Worm (Caenorhabditis elegans) whole organism, L1 larva: ENCODE measurements around the gene F43C11.2.

ENCODE experiments used
- C04F5.9 ChIP-seq: sonication (generic microtip); optimal IDR thresholded peaks from 2 replicates; lab custom pipeline; 2016; ENCODE audit warnings: missing genetic modification characterization, missing compliant biosample characterization
- C16A3.4 ChIP-seq: fragments of 150-350 bp; optimal IDR thresholded peaks from 2 replicates; lab custom pipeline; 2014; ENCODE audit warnings: missing biosample characterization, missing genetic modification characterization
- aly-2 ChIP-seq: fragments of 150-350 bp; optimal IDR thresholded peaks from 2 replicates; lab custom pipeline; 2014; ENCODE audit warnings: missing biosample characterization, missing genetic modification characterization
- blmp-1 ChIP-seq: fragments of 150-350 bp; optimal IDR thresholded peaks from 2 replicates; lab custom pipeline; 2014; ENCODE audit warnings: missing biosample characterization, missing genetic modification characterization
- ceh-8 ChIP-seq: fragments of 200-800 bp; sonication (Bioruptor generic); optimal IDR thresholded peaks from 2 replicates; lab custom pipeline; 2018; ENCODE audit warnings: mild to moderate bottlenecking, missing genetic modification characterization, moderate library complexity, missing compliant biosample characterization
- ceh-90 ChIP-seq: sonication (generic microtip); optimal IDR thresholded peaks from 2 replicates; lab custom pipeline; 2016; ENCODE audit warnings: missing genetic modification characterization, missing compliant biosample characterization
- efl-1 ChIP-seq, 4 experiments: fragments of 150-350 bp; optimal IDR thresholded peaks in 3 of 4; peaks in 1 of 4; 1 replicate in 1 of 4; 2 replicates in 3 of 4; lab custom pipeline; 2014; ENCODE audit warnings: missing biosample characterization in 2 of 4, missing genetic modification characterization in 2 of 4, missing genetic modification reagents in 2 of 4
- egl-13 ChIP-seq: sonication (generic microtip); optimal IDR thresholded peaks from 2 replicates; lab custom pipeline; 2016; ENCODE audit warnings: missing genotype, missing genetic modification reagents, missing genetic modification characterization, missing compliant biosample characterization
- egl-27 ChIP-seq, 2 experiments: fragments of 150-350 bp in 1 of 2; sonication (generic microtip); optimal IDR thresholded peaks; 3 replicates each; lab custom pipeline; 2017 to 2018; ENCODE audit warnings: missing biosample characterization in 2 of 2, missing genetic modification characterization in 2 of 2, missing genetic modification reagents in 2 of 2
- elt-2 ChIP-seq: sonication (generic microtip); optimal IDR thresholded peaks from 2 replicates; lab custom pipeline; 2016; ENCODE audit warnings: missing genetic modification characterization, mild to moderate bottlenecking, inconsistent platforms, missing compliant biosample characterization, missing genetic modification reagents
- fkh-10 ChIP-seq: sonication (generic microtip); optimal IDR thresholded peaks from 2 replicates; lab custom pipeline; 2017; ENCODE audit warnings: missing biosample characterization, missing genetic modification reagents, missing genetic modification characterization
- fkh-4 ChIP-seq: sonication (generic microtip); optimal IDR thresholded peaks from 2 replicates; lab custom pipeline; 2016; ENCODE audit warnings: missing compliant biosample characterization, missing genetic modification characterization, borderline replicate concordance
- fos-1 ChIP-seq: fragments of 150-350 bp; optimal IDR thresholded peaks from 2 replicates; lab custom pipeline; 2014; ENCODE audit warnings: missing biosample characterization, missing genetic modification characterization
- hpl-2 ChIP-seq: fragments of 150-350 bp; optimal IDR thresholded peaks from 2 replicates; lab custom pipeline; 2014; ENCODE audit warnings: missing biosample characterization, missing genetic modification reagents, missing genetic modification characterization
- jun-1 ChIP-seq: fragments of 150-350 bp; optimal IDR thresholded peaks from 2 replicates; lab custom pipeline; 2014; ENCODE audit warnings: missing biosample characterization, missing genetic modification reagents, missing genetic modification characterization
- lin-14 ChIP-seq: fragments of 200-800 bp; sonication (Bioruptor generic); optimal IDR thresholded peaks from 2 replicates; lab custom pipeline; 2018; ENCODE audit warnings: mild to moderate bottlenecking, missing genetic modification characterization, moderate library complexity, missing compliant biosample characterization
- lin-15B ChIP-seq: fragments of 150-350 bp; sonication (generic microtip); optimal IDR thresholded peaks from 3 replicates; lab custom pipeline; 2014; ENCODE audit warnings: missing biosample characterization, missing genetic modification characterization
- lin-35 ChIP-seq, 2 experiments: fragments of 150-350 bp; optimal IDR thresholded peaks; 2 replicates each; lab custom pipeline; 2014; ENCODE audit warnings: missing biosample characterization in 2 of 2, missing genetic modification characterization in 2 of 2, missing genetic modification reagents in 2 of 2
- lin-39 ChIP-seq: fragments of 150-350 bp; optimal IDR thresholded peaks from 2 replicates; lab custom pipeline; 2014; ENCODE audit warnings: missing biosample characterization, missing genetic modification reagents, missing genetic modification characterization
- lsy-2 ChIP-seq, 2 experiments: fragments of 150-350 bp; optimal IDR thresholded peaks; 2 replicates each; lab custom pipeline; 2014; ENCODE audit warnings: missing biosample characterization in 2 of 2, missing genetic modification characterization in 2 of 2
- nhr-12 ChIP-seq: sonication (generic microtip); optimal IDR thresholded peaks from 2 replicates; lab custom pipeline; 2017; ENCODE audit warnings: missing biosample characterization, missing genetic modification characterization
- nhr-237 ChIP-seq: fragments of 150-350 bp; optimal IDR thresholded peaks from 2 replicates; lab custom pipeline; 2014; ENCODE audit warnings: missing biosample characterization, missing genetic modification characterization
- nhr-47 ChIP-seq: sonication (generic microtip); optimal IDR thresholded peaks from 2 replicates; lab custom pipeline; 2016; ENCODE audit warnings: mild to moderate bottlenecking, missing genetic modification characterization, moderate library complexity, missing compliant biosample characterization
- nhr-71 ChIP-seq: sonication (generic microtip); optimal IDR thresholded peaks from 2 replicates; lab custom pipeline; 2016; ENCODE audit warnings: mild to moderate bottlenecking, missing genetic modification characterization, moderate library complexity, missing compliant biosample characterization
- nhr-84 ChIP-seq: sonication (generic microtip); optimal IDR thresholded peaks from 2 replicates; lab custom pipeline; 2017; ENCODE audit warnings: missing biosample characterization, missing genetic modification characterization
- pax-3 ChIP-seq: fragments of 200-800 bp; sonication (Bioruptor generic); optimal IDR thresholded peaks from 2 replicates; lab custom pipeline; 2018; ENCODE audit warnings: mild to moderate bottlenecking, missing genetic modification characterization, moderate library complexity, missing compliant biosample characterization
- pqm-1 ChIP-seq: sonication (generic microtip); optimal IDR thresholded peaks from 3 replicates; lab custom pipeline; 2017; ENCODE audit warnings: missing biosample characterization, missing genetic modification characterization
- skn-1 ChIP-seq: fragments of 150-350 bp; optimal IDR thresholded peaks from 2 replicates; lab custom pipeline; 2014; ENCODE audit warnings: missing biosample characterization, missing genetic modification characterization
- snu-23 ChIP-seq: sonication (generic microtip); optimal IDR thresholded peaks from 2 replicates; lab custom pipeline; 2016; ENCODE audit warnings: missing genetic modification characterization, missing compliant biosample characterization
- sox-4 ChIP-seq: sonication (generic microtip); optimal IDR thresholded peaks from 2 replicates; lab custom pipeline; 2016; ENCODE audit warnings: missing genetic modification characterization, missing compliant biosample characterization
- sptf-1 ChIP-seq: fragments of 150-350 bp; optimal IDR thresholded peaks from 2 replicates; lab custom pipeline; 2014; ENCODE audit warnings: missing biosample characterization, missing genetic modification characterization
- tbx-2 ChIP-seq: sonication (generic microtip); optimal IDR thresholded peaks from 2 replicates; lab custom pipeline; 2016; ENCODE audit warnings: missing genetic modification characterization, missing compliant biosample characterization
- unc-130 ChIP-seq: fragments of 150-350 bp; optimal IDR thresholded peaks from 2 replicates; lab custom pipeline; 2017; ENCODE audit warnings: missing biosample characterization, missing genetic modification characterization, inconsistent platforms
- unc-98 ChIP-seq: fragments of 200-800 bp; sonication (Bioruptor generic); IDR thresholded peaks from 2 replicates; pipeline ENCODE4 v1.3.6; 2022; ENCODE audit warnings: missing genetic modification characterization, missing compliant biosample characterization
- ztf-4 ChIP-seq: fragments of 150-350 bp; optimal IDR thresholded peaks from 2 replicates; lab custom pipeline; 2014; ENCODE audit warnings: missing biosample characterization, missing genetic modification characterization

The F43C11.2 gene

ce11 chrII:2354476-2354875 is at the start of gene F43C11.2:
Gene F43C11.2, plus strand, starts transcription at chrII:2354776.
- TF ChIP-seq blmp-1 (tag; lab: Kevin White, UChicago), result no peak
- TF ChIP-seq ceh-8, result no peak
- no peak for TF ChIP-seq hpl-2
- no peak for TF ChIP-seq lin-14 (GFP tag; lab: Kevin White, UChicago)
- no peak for TF ChIP-seq snu-23 (GFP tag; lab: Kevin White, UChicago)
- no peak for TF ChIP-seq pqm-1 (tag; lab: Kevin White, UChicago)
- TF ChIP-seq nhr-71 (tag; lab: Kevin White, UChicago), result no peak
- no peak for TF ChIP-seq nhr-12 (tag; lab: Kevin White, UChicago)
- no peak for TF ChIP-seq C04F5.9 (tag; lab: Kevin White, UChicago)
- TF ChIP-seq unc-130, result no peak
- TF ChIP-seq ceh-90, result no peak
- TF ChIP-seq, all 84 proteins: peak for 0

- peak; percentile 58 for TF ChIP-seq elt-2 (tag; lab: Kevin White, UChicago)
- TF ChIP-seq egl-13 (tag; lab: Kevin White, UChicago), result no peak
- TF ChIP-seq efl-1 (optimal IDR thresholded peaks at IDR 0.05; lab: Kevin White, UChicago), result no peak
- peak in 1 of 2 experiments; percentile 85 for TF ChIP-seq efl-1 (GFP tag; optimal IDR thresholded peaks at IDR 0.05 in 1 of 2; lab: Kevin White, UChicago)
These were observed 49.1 kb upstream of the F43C11.2 start for ce11 chrII:2305507-2305906.

ce11 chrII:2306741-2307140 is 47.8 kb upstream of the F43C11.2 start, which contains the start of gene B0281.3:
Gene B0281.3, plus strand, starts transcription at chrII:2307041.
- TF ChIP-seq tbx-2 (no peak), lin-39 (no peak), sptf-1 (tag; lab: Kevin White, UChicago) (no peak), C16A3.4 (tag; lab: Kevin White, UChicago) (no peak), efl-1 (optimal IDR thresholded peaks at IDR 0.05; lab: Kevin White, UChicago) (no peak), efl-1 (GFP tag; optimal IDR thresholded peaks at IDR 0.05 in 1 of 2; lab: Kevin White, UChicago) (no peak), lin-35 (GFP tag; optimal IDR thresholded peaks at IDR 0.05; lab: Kevin White, UChicago) (no peak), pqm-1 (tag; lab: Kevin White, UChicago) (no peak), jun-1 (tag; lab: Kevin White, UChicago) (no peak), unc-98 (no peak), fos-1 (tag; lab: Kevin White, UChicago) (no peak), ceh-90 (no peak), skn-1 (tag; lab: Kevin White, UChicago) (no peak), nhr-47 (tag; lab: Kevin White, UChicago) (no peak), fkh-10 (GFP tag; lab: Kevin White, UChicago) (no peak), nhr-84 (tag; lab: Kevin White, UChicago) (no peak), lsy-2 (tag; optimal IDR thresholded peaks at IDR 0.05; lab: Kevin White, UChicago) (no peak)
- TF ChIP-seq, all 84 proteins: peak for 0

ce11 chrII:2312747-2313146 is 41.8 kb upstream of the F43C11.2 start, which contains the start of the genes trim-21 and B0281.1:
Gene trim-21, minus strand, starts transcription at chrII:2312847.
Gene B0281.1, plus strand, starts transcription at chrII:2313067.
- TF ChIP-seq unc-130 (no peak), aly-2 (tag; lab: Kevin White, UChicago) (no peak), ztf-4 (tag; lab: Kevin White, UChicago) (no peak), egl-27 (tag; optimal IDR thresholded peaks at IDR 0.05; lab: Kevin White, UChicago) (no peak), pax-3 (tag; lab: Kevin White, UChicago) (no peak), fkh-4 (tag; lab: Kevin White, UChicago) (no peak), sox-4 (tag; lab: Kevin White, UChicago) (no peak), jun-1 (tag; lab: Kevin White, UChicago) (no peak), nhr-237 (tag; lab: Kevin White, UChicago) (no peak)

- TF ChIP-seq elt-2 (tag; lab: Kevin White, UChicago) (peak; percentile 35), efl-1 (optimal IDR thresholded peaks at IDR 0.05; lab: Kevin White, UChicago) (no peak), efl-1 (GFP tag; optimal IDR thresholded peaks at IDR 0.05 in 1 of 2; lab: Kevin White, UChicago) (peak in 1 of 2 experiments; percentile 79), lin-15B (no peak)
- TF ChIP-seq, all 84 proteins: peak for 2
These were observed 36.7 kb upstream of the F43C11.2 start, which contains the start of the genes ZK1240.5 and ZK1240.9 for ce11 chrII:2317883-2318357. Gene ZK1240.5, minus strand, starts transcription at chrII:2317933. Gene ZK1240.9, plus strand, starts transcription at chrII:2318189.
